Fruit fly (Drosophila melanogaster) whole organism, adult: ENCODE data around the gene Scox.

Source experiments
- CG12768 ChIP-seq: fragments of 200-800 bp; sonication (Bioruptor generic); optimal IDR thresholded peaks from 2 replicates; lab custom pipeline; 2017; ENCODE audit warnings: missing biosample characterization, missing genetic modification characterization, mild to moderate bottlenecking, moderate library complexity, missing genetic modification reagents
- CG14711 ChIP-seq: fragments of 200-800 bp; sonication (Bioruptor generic); optimal IDR thresholded peaks from 2 replicates; lab custom pipeline; 2018; ENCODE audit warnings: missing biosample characterization, mild to moderate bottlenecking, missing genetic modification characterization, moderate library complexity
- kay ChIP-seq: fragments of 200-800 bp; sonication (Bioruptor generic); peaks from one replicate; lab custom pipeline; 2016; ENCODE audit warnings: missing biosample characterization, missing genetic modification characterization, borderline replicate concordance
- ovo ChIP-seq: fragments of 200-800 bp; sonication (Bioruptor generic); optimal IDR thresholded peaks from 2 replicates; lab custom pipeline; 2016; ENCODE audit warnings: missing biosample characterization, missing genetic modification characterization
- tj ChIP-seq: fragments of 200-800 bp; sonication (Bioruptor generic); optimal IDR thresholded peaks from 3 replicates; lab custom pipeline; 2017; ENCODE audit warnings: missing biosample characterization, mild to moderate bottlenecking, missing genetic modification characterization, moderate library complexity

dm6 chr2L:4945300-4945699 lies 23.4 kb downstream of the Scox start, which contains the start of the genes mRpL24 and betaggt-I:
- TF ChIP-seq CG12768 (GFP tag; lab: Kevin White, UChicago) (peak; percentile 96), kay (peak; percentile 97), tj (GFP tag; lab: Kevin White, UChicago) (peak; percentile 85), ovo (peak; percentile 91), CG14711 (peak; percentile 98)
